Fruit fly (Drosophila melanogaster) whole organism, embryonic: Measurements from ENCODE around the gene MTF-1.

Experiments used
- CG10462 ChIP-seq: fragments of 200-800 bp; sonication (Bioruptor generic); optimal IDR thresholded peaks from 2 replicates; lab custom pipeline; 2016; ENCODE audit warnings: missing biosample characterization, missing genetic modification characterization
- CG11695 ChIP-seq: fragments of 200-800 bp; sonication (Bioruptor generic); IDR thresholded peaks from 3 replicates; pipeline ENCODE4 v1.3.6; 2022; ENCODE audit warnings: missing biosample characterization, missing genetic modification characterization
- CG11696 ChIP-seq: fragments of 200-800 bp; sonication (Bioruptor generic); IDR thresholded peaks from 2 replicates; pipeline ENCODE4 v1.3.6; 2022; ENCODE audit warnings: missing biosample characterization, missing genetic modification characterization
- CG12219 ChIP-seq: fragments of 200-800 bp; sonication (Bioruptor generic); optimal IDR thresholded peaks from 3 replicates; lab custom pipeline; 2018; ENCODE audit warnings: missing biosample characterization, mild to moderate bottlenecking, missing genetic modification characterization
- CG12942 ChIP-seq: fragments of 200-800 bp; sonication (Bioruptor generic); optimal IDR thresholded peaks from 3 replicates; lab custom pipeline; 2016; ENCODE audit warnings: missing biosample characterization, missing genetic modification characterization
- CG14441 ChIP-seq: fragments of 200-800 bp; sonication (Bioruptor generic); IDR thresholded peaks from 2 replicates; pipeline ENCODE4 v1.3.6; 2022; ENCODE audit warnings: missing biosample characterization, missing genetic modification characterization
- CG15269 ChIP-seq: fragments of 200-800 bp; sonication (Bioruptor generic); optimal IDR thresholded peaks from 2 replicates; lab custom pipeline; 2018; ENCODE audit warnings: missing biosample characterization, mild to moderate bottlenecking, missing genetic modification characterization, moderate library complexity
- CG17359 ChIP-seq: fragments of 200-800 bp; sonication (Bioruptor generic); optimal IDR thresholded peaks from 3 replicates; lab custom pipeline; 2018; ENCODE audit warnings: missing biosample characterization, mild to moderate bottlenecking, missing genetic modification characterization, moderate library complexity
- CG2202 ChIP-seq: fragments of 200-800 bp; sonication (Bioruptor generic); optimal IDR thresholded peaks from 2 replicates; lab custom pipeline; 2018; ENCODE audit warnings: missing biosample characterization, mild to moderate bottlenecking, missing genetic modification characterization
- CG2712 ChIP-seq: fragments of 200-800 bp; optimal IDR thresholded peaks from 3 replicates; lab custom pipeline; 2019; ENCODE audit warnings: missing biosample characterization, mild to moderate bottlenecking, missing genetic modification characterization, moderate library complexity
- CG2889 ChIP-seq: fragments of 200-800 bp; sonication (Bioruptor generic); IDR thresholded peaks from 3 replicates; pipeline ENCODE4 v1.3.6; 2022; ENCODE audit warnings: missing biosample characterization, missing genetic modification characterization
- CG3281 ChIP-seq: fragments of 200-800 bp; sonication (Bioruptor generic); optimal IDR thresholded peaks from 3 replicates; lab custom pipeline; 2017; ENCODE audit warnings: missing biosample characterization, mild to moderate bottlenecking, missing genetic modification characterization
- CG4424 ChIP-seq: fragments of 200-800 bp; sonication (Bioruptor generic); optimal IDR thresholded peaks from 3 replicates; lab custom pipeline; 2016; ENCODE audit warnings: missing biosample characterization, missing genetic modification characterization
- CG4707 ChIP-seq: fragments of 200-800 bp; sonication (Bioruptor generic); optimal IDR thresholded peaks from 2 replicates; lab custom pipeline; 2018; ENCODE audit warnings: missing biosample characterization, mild to moderate bottlenecking, missing genetic modification characterization, moderate library complexity
- CG4854 ChIP-seq: fragments of 200-800 bp; sonication (Bioruptor generic); optimal IDR thresholded peaks from 2 replicates; lab custom pipeline; 2016; ENCODE audit warnings: missing biosample characterization, missing genetic modification characterization, inconsistent platforms
- CG6175 ChIP-seq: fragments of 200-800 bp; sonication (Bioruptor generic); IDR thresholded peaks from 3 replicates; pipeline ENCODE4 v1.3.6; 2022; ENCODE audit warnings: missing biosample characterization, missing genetic modification characterization
- CG7745 ChIP-seq: fragments of 200-800 bp; sonication (Bioruptor generic); optimal IDR thresholded peaks from 2 replicates; lab custom pipeline; 2018; ENCODE audit warnings: missing biosample characterization, mild to moderate bottlenecking, missing genetic modification characterization, moderate library complexity
- Dfd ChIP-seq, 2 experiments: fragments of >200 bp; optimal IDR thresholded peaks; 2 replicates each; lab custom pipeline; 2017; ENCODE audit warnings: missing biosample characterization in 2 of 2, missing genetic modification characterization in 2 of 2
- Fer2 ChIP-seq: fragments of 200-800 bp; sonication (Bioruptor generic); optimal IDR thresholded peaks from 2 replicates; lab custom pipeline; 2018; ENCODE audit warnings: missing biosample characterization, mild to moderate bottlenecking, missing genetic modification characterization, moderate library complexity
- Hey ChIP-seq: fragments of 200-800 bp; sonication (Bioruptor generic); optimal IDR thresholded peaks from 3 replicates; lab custom pipeline; 2018; ENCODE audit warnings: missing biosample characterization, mild to moderate bottlenecking, missing genetic modification characterization
- Hmx ChIP-seq: fragments of 200-800 bp; sonication (Bioruptor generic); optimal IDR thresholded peaks from 2 replicates; lab custom pipeline; 2016; ENCODE audit warnings: missing biosample characterization, missing genetic modification characterization
- Hr3 ChIP-seq: fragments of 200-800 bp; sonication (Bioruptor generic); optimal IDR thresholded peaks from 3 replicates; lab custom pipeline; 2016; ENCODE audit warnings: missing biosample characterization, missing genetic modification characterization
- Hr51 ChIP-seq, 2 experiments: fragments of 200-800 bp; sonication (Bioruptor generic); optimal IDR thresholded peaks; 2 replicates in 1 of 2; 3 replicates in 1 of 2; lab custom pipeline; 2016 to 2018; ENCODE audit warnings: missing biosample characterization in 2 of 2, missing genetic modification characterization in 2 of 2, mild to moderate bottlenecking in 1 of 2, moderate library complexity in 1 of 2
- Jarid2 ChIP-seq: fragments of 200-800 bp; sonication (Bioruptor generic); optimal IDR thresholded peaks from 3 replicates; lab custom pipeline; 2017; ENCODE audit warnings: mild to moderate bottlenecking, missing biosample characterization, missing genetic modification reagents, missing genetic modification characterization
- Mad ChIP-seq: fragments of 200-800 bp; sonication (Bioruptor generic); optimal IDR thresholded peaks from 2 replicates; lab custom pipeline; 2016; ENCODE audit warnings: missing biosample characterization, missing genetic modification characterization
- NC2α ChIP-seq: fragments of 200-800 bp; sonication (Bioruptor generic); optimal IDR thresholded peaks from 2 replicates; lab custom pipeline; 2016; ENCODE audit warnings: missing biosample characterization, missing genetic modification characterization
- NfI ChIP-seq: fragments of 200-800 bp; sonication (Bioruptor generic); optimal IDR thresholded peaks from 3 replicates; lab custom pipeline; 2018; ENCODE audit warnings: missing biosample characterization, mild to moderate bottlenecking, missing genetic modification characterization, moderate library complexity
- PHDP ChIP-seq: fragments of 200-800 bp; sonication (Bioruptor generic); optimal IDR thresholded peaks from 3 replicates; lab custom pipeline; 2018; ENCODE audit warnings: missing biosample characterization, mild to moderate bottlenecking, missing genetic modification characterization, moderate library complexity
- Ssrp ChIP-seq: fragments of 200-800 bp; sonication (Bioruptor generic); optimal IDR thresholded peaks from 2 replicates; lab custom pipeline; 2018; ENCODE audit warnings: missing biosample characterization, mild to moderate bottlenecking, missing genetic modification characterization, moderate library complexity
- Xbp1 ChIP-seq: fragments of 200-800 bp; sonication (Bioruptor generic); optimal IDR thresholded peaks from 3 replicates; lab custom pipeline; 2016; ENCODE audit warnings: missing biosample characterization, mild to moderate bottlenecking, missing genetic modification characterization
- cas ChIP-seq: fragments of 200-800 bp; sonication (Bioruptor generic); IDR thresholded peaks from 2 replicates; pipeline ENCODE4 v1.3.6; 2022; ENCODE audit warnings: missing biosample characterization, missing genetic modification characterization
- corto ChIP-seq: fragments of 200-800 bp; sonication (Bioruptor generic); optimal IDR thresholded peaks from 2 replicates; lab custom pipeline; 2016; ENCODE audit warnings: missing biosample characterization, mild to moderate bottlenecking, missing genetic modification characterization, moderate library complexity
- emc ChIP-seq: fragments of 200-800 bp; sonication (Bioruptor generic); optimal IDR thresholded peaks from 2 replicates; lab custom pipeline; 2016; ENCODE audit warnings: missing biosample characterization, missing genetic modification characterization
- esg ChIP-seq: fragments of 200-800 bp; sonication (Bioruptor generic); conservative IDR thresholded peaks from 2 replicates; pipeline ENCODE4 v1.3.6; 2022; ENCODE audit warnings: missing biosample characterization, missing genetic modification characterization
- fd64A ChIP-seq: fragments of 200-800 bp; sonication (Bioruptor generic); optimal IDR thresholded peaks from 3 replicates; lab custom pipeline; 2018; ENCODE audit warnings: missing biosample characterization, mild to moderate bottlenecking, missing genetic modification characterization
- fd96Cb ChIP-seq: fragments of 200-800 bp; sonication (Bioruptor generic); optimal IDR thresholded peaks from 2 replicates; lab custom pipeline; 2018; ENCODE audit warnings: missing biosample characterization, mild to moderate bottlenecking, missing genetic modification characterization, moderate library complexity
- ham ChIP-seq: fragments of 200-800 bp; sonication (Bioruptor generic); IDR thresholded peaks from 2 replicates; pipeline ENCODE4 v1.3.6; 2022; ENCODE audit warnings: missing biosample characterization, missing genetic modification characterization
- ind ChIP-seq: fragments of 200-800 bp; sonication (Bioruptor generic); optimal IDR thresholded peaks from 3 replicates; lab custom pipeline; 2016; ENCODE audit warnings: missing biosample characterization, missing genetic modification characterization
- jigr1 ChIP-seq: fragments of 200-800 bp; sonication (Bioruptor generic); IDR thresholded peaks from 3 replicates; pipeline ENCODE4 v1.3.6; 2022; ENCODE audit warnings: missing biosample characterization, missing genetic modification characterization
- mam ChIP-seq: fragments of 200-800 bp; sonication (Bioruptor generic); optimal IDR thresholded peaks from 3 replicates; lab custom pipeline; 2016; ENCODE audit warnings: missing biosample characterization, missing genetic modification characterization
- mld ChIP-seq: fragments of 200-800 bp; sonication (Bioruptor generic); IDR thresholded peaks from 3 replicates; pipeline ENCODE4 v1.3.6; 2022; ENCODE audit warnings: missing biosample characterization, missing genetic modification characterization; ENCODE audit not compliant: partially characterized antibody
- pb ChIP-seq: fragments of 200-800 bp; sonication (Bioruptor generic); optimal IDR thresholded peaks from 3 replicates; lab custom pipeline; 2016; ENCODE audit warnings: missing biosample characterization, missing genetic modification characterization
- peb ChIP-seq: fragments of 200-800 bp; sonication (Bioruptor generic); IDR thresholded peaks from 2 replicates; pipeline ENCODE4 v1.3.6; 2022; ENCODE audit warnings: missing biosample characterization, missing genetic modification characterization
- ranshi ChIP-seq: fragments of 200-800 bp; sonication (Bioruptor generic); IDR thresholded peaks from 2 replicates; pipeline ENCODE4 v1.3.6; 2022; ENCODE audit warnings: missing biosample characterization, missing genetic modification characterization
- sc ChIP-seq, 3 experiments: fragments of >200 bp in 2 of 3; fragments of 200-800 bp in 1 of 3; sonication (Bioruptor generic) in 1 of 3; optimal IDR thresholded peaks; 2 replicates in 2 of 3; 3 replicates in 1 of 3; lab custom pipeline; 2017; ENCODE audit warnings: mild to moderate bottlenecking in 1 of 3, missing biosample characterization in 1 of 3, missing genetic modification characterization in 1 of 3, missing genetic modification reagents in 1 of 3
- schlank ChIP-seq: fragments of 200-800 bp; sonication (Bioruptor generic); optimal IDR thresholded peaks from 2 replicates; lab custom pipeline; 2018; ENCODE audit warnings: missing biosample characterization, mild to moderate bottlenecking, missing genetic modification characterization
- sd ChIP-seq: fragments of 200-800 bp; sonication (Bioruptor generic); optimal IDR thresholded peaks from 3 replicates; lab custom pipeline; 2018; ENCODE audit warnings: missing biosample characterization, mild to moderate bottlenecking, missing genetic modification characterization, moderate library complexity
- sug ChIP-seq: fragments of 200-800 bp; optimal IDR thresholded peaks from 2 replicates; lab custom pipeline; 2019; ENCODE audit warnings: missing biosample characterization, mild to moderate bottlenecking, missing genetic modification characterization, moderate library complexity
- toy ChIP-seq: fragments of 200-800 bp; sonication (Bioruptor generic); IDR thresholded peaks from 2 replicates; pipeline ENCODE4 v1.3.6; 2022; ENCODE audit warnings: missing biosample characterization, missing genetic modification characterization
- vfl ChIP-seq: fragments of 200-800 bp; sonication (Bioruptor generic); optimal IDR thresholded peaks from 2 replicates; lab custom pipeline; 2016; ENCODE audit warnings: missing biosample characterization, missing genetic modification characterization

The MTF-1 gene

DNA sequence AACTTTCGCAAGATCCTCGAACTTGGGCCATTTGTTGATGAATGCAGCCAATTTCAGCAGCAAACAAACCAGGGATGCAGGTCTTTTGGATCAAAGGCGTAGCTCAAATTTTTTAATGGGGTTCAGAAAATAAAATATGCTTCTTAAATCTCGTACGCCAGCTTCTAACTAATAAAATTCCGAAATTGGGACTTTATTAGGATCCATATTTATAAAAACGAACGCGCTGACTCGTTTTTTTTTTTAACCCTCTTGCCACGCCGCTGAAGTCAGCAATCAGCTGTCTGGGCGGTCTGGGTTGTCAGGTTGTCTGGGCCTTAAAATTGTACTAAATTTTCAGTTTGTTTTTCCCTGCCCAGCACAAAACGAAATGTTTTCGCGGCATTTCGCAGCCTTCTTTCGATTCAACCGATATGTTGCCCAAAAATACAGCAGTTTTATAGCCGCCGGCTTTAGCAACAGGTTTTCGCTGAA is 27.5 kb downstream of the MTF-1 start, which contains the start of gene CG3437 (continued):
- TF ChIP-seq schlank (tag; lab: Kevin White, UChicago) = peak; percentile 96
- TF ChIP-seq toy = peak; percentile 98
- peak; percentile 99 for TF ChIP-seq CG11695 (GFP tag; lab: Robert Waterston, UW)
- TF ChIP-seq vfl = peak; percentile 97
- TF ChIP-seq Hmx (GFP tag; lab: Kevin White, UChicago) = peak; percentile 96
- peak; percentile 98 for TF ChIP-seq fd64A (GFP tag; lab: Kevin White, UChicago)
- TF ChIP-seq CG15269 (tag; lab: Kevin White, UChicago) = peak; percentile 99
- peak; percentile 98 for TF ChIP-seq ind (GFP tag; lab: Kevin White, UChicago)
- TF ChIP-seq PHDP (tag; lab: Kevin White, UChicago) = peak; percentile 99
- peak; percentile 98 for TF ChIP-seq Ssrp
- TF ChIP-seq CG4707 = peak; percentile 95
- peak; percentile 98 for TF ChIP-seq CG4424 (GFP tag; lab: Kevin White, UChicago)
- peak; percentile 98 for TF ChIP-seq CG4854 (GFP tag; lab: Kevin White, UChicago)
- TF ChIP-seq sc (optimal IDR thresholded peaks at IDR 0.05; lab: Kevin White, UChicago) = no peak
- peak; percentile 96 for TF ChIP-seq sc (GFP tag; optimal IDR thresholded peaks at IDR 0.05; lab: Kevin White, UChicago)
- TF ChIP-seq CG14441 = peak; percentile 100
- TF ChIP-seq ranshi (GFP tag; lab: Robert Waterston, UW) = peak; percentile 99
- peak; percentile 98 for TF ChIP-seq Fer2 (tag; lab: Kevin White, UChicago)
- TF ChIP-seq NfI (GFP tag; lab: Kevin White, UChicago) = peak; percentile 99
- no peak for TF ChIP-seq Dfd (GFP tag; optimal IDR thresholded peaks at IDR 0.05; lab: Kevin White, UChicago)
- TF ChIP-seq Mad (GFP tag; lab: Kevin White, UChicago) = peak; percentile 98
- peak; percentile 98 for TF ChIP-seq cas (GFP tag; lab: Robert Waterston, UW)
- peak; percentile 97 for TF ChIP-seq NC2α
- peak; percentile 97 to 98 for TF ChIP-seq Hr51 (GFP tag; optimal IDR thresholded peaks at IDR 0.05; lab: Kevin White, UChicago)
- peak; percentile 99 for TF ChIP-seq mam (GFP tag; lab: Kevin White, UChicago)
- TF ChIP-seq CG2889 (GFP tag; lab: Robert Waterston, UW) = peak; percentile 98
- TF ChIP-seq sug = peak; percentile 97
- peak; percentile 94 for TF ChIP-seq Hey (tag; lab: Kevin White, UChicago)
- TF ChIP-seq emc (GFP tag; lab: Kevin White, UChicago) = peak; percentile 97
- peak; percentile 99 for TF ChIP-seq CG3281 (GFP tag; lab: Kevin White, UChicago)
- TF ChIP-seq Xbp1 = peak; percentile 99
- TF ChIP-seq fd96Cb (tag; lab: Kevin White, UChicago) = peak; percentile 99
- TF ChIP-seq jigr1 = peak; percentile 98
- peak; percentile 98 for TF ChIP-seq peb (GFP tag; lab: Robert Waterston, UW)
- peak; percentile 98 for TF ChIP-seq CG6175 (GFP tag; lab: Robert Waterston, UW)
- TF ChIP-seq CG12942 = peak; percentile 98
- TF ChIP-seq ham (GFP tag; lab: Robert Waterston, UW) = peak; percentile 97
- peak; percentile 97 for TF ChIP-seq CG2202 (tag; lab: Kevin White, UChicago)
- TF ChIP-seq Jarid2 (GFP tag; lab: Kevin White, UChicago) = peak; percentile 99
- TF ChIP-seq CG17359 (tag; lab: Kevin White, UChicago) = peak; percentile 99
- TF ChIP-seq CG11696 (GFP tag; lab: Robert Waterston, UW) = peak; percentile 96
- peak; percentile 96 for TF ChIP-seq sd (tag; lab: Kevin White, UChicago)
- TF ChIP-seq pb = peak; percentile 98
- TF ChIP-seq mld (GFP tag; lab: Robert Waterston, UW) = no peak
- TF ChIP-seq Hr3 (GFP tag; lab: Kevin White, UChicago) = peak; percentile 98
- TF ChIP-seq esg = peak; percentile 99
- TF ChIP-seq CG12219 (GFP tag; lab: Kevin White, UChicago) = peak; percentile 98
- peak; percentile 97 for TF ChIP-seq CG10462 (GFP tag; lab: Kevin White, UChicago)
- peak; percentile 97 for TF ChIP-seq corto (GFP tag; lab: Kevin White, UChicago)
- TF ChIP-seq CG2712 (tag; lab: Kevin White, UChicago) = peak; percentile 96
- peak; percentile 87 for TF ChIP-seq CG7745 (tag; lab: Kevin White, UChicago)
